Fruit fly (Drosophila melanogaster) whole organism, prepupa: Measurements from ENCODE around the gene Rala.

ENCODE experiments used
- Blimp-1 ChIP-seq: fragments of 200-800 bp; sonication (Bioruptor generic); optimal IDR thresholded peaks from 3 replicates; lab custom pipeline; 2017; ENCODE audit warnings: missing biosample characterization, missing genetic modification characterization, mild to moderate bottlenecking, moderate library complexity, missing genetic modification reagents
- CG10631 ChIP-seq: fragments of 200-800 bp; sonication (Bioruptor generic); optimal IDR thresholded peaks from 2 replicates; lab custom pipeline; 2016; ENCODE audit warnings: missing biosample characterization, missing genetic modification characterization
- CG10669 ChIP-seq: fragments of 200-800 bp; sonication (Bioruptor generic); optimal IDR thresholded peaks from 3 replicates; lab custom pipeline; 2018; ENCODE audit warnings: missing biosample characterization, mild to moderate bottlenecking, missing genetic modification characterization, moderate library complexity
- CG11294 ChIP-seq: fragments of 200-800 bp; sonication (Bioruptor generic); IDR thresholded peaks from 2 replicates; pipeline ENCODE4 v1.3.6; 2022; ENCODE audit warnings: missing biosample characterization, missing genetic modification characterization
- CG11762 ChIP-seq: fragments of 200-800 bp; sonication (Bioruptor generic); optimal IDR thresholded peaks from 3 replicates; lab custom pipeline; 2016; ENCODE audit warnings: missing biosample characterization, missing genetic modification characterization; ENCODE audit not compliant: insufficient read depth
- CG11902 ChIP-seq: fragments of 200-800 bp; sonication (Bioruptor generic); optimal IDR thresholded peaks from 3 replicates; lab custom pipeline; 2016; ENCODE audit warnings: missing biosample characterization, missing genetic modification characterization
- CG15336 ChIP-seq: fragments of 200-800 bp; sonication (Bioruptor generic); IDR thresholded peaks from 2 replicates; pipeline ENCODE4 v1.3.6; 2022; ENCODE audit warnings: missing biosample characterization, missing genetic modification characterization
- CG1621 ChIP-seq: fragments of 200-800 bp; sonication (Bioruptor generic); optimal IDR thresholded peaks from 3 replicates; lab custom pipeline; 2018; ENCODE audit warnings: missing biosample characterization, mild to moderate bottlenecking, missing genetic modification characterization
- CG16779 ChIP-seq: fragments of 200-800 bp; sonication (Bioruptor generic); optimal IDR thresholded peaks from 3 replicates; lab custom pipeline; 2017; ENCODE audit warnings: missing biosample characterization, mild to moderate bottlenecking, missing genetic modification characterization
- CG32006 ChIP-seq: fragments of 200-800 bp; sonication (Bioruptor generic); optimal IDR thresholded peaks from 3 replicates; lab custom pipeline; 2017; ENCODE audit warnings: missing biosample characterization, mild to moderate bottlenecking, missing genetic modification characterization
- CG34406 ChIP-seq: fragments of 200-800 bp; sonication (Bioruptor generic); optimal IDR thresholded peaks from 3 replicates; lab custom pipeline; 2016; ENCODE audit warnings: missing biosample characterization, missing genetic modification characterization
- CG3919 ChIP-seq: fragments of 200-800 bp; sonication (Bioruptor generic); optimal IDR thresholded peaks from 3 replicates; lab custom pipeline; 2016; ENCODE audit warnings: missing biosample characterization, missing genetic modification characterization
- CG4318 ChIP-seq: fragments of 200-800 bp; sonication (Bioruptor generic); optimal IDR thresholded peaks from 3 replicates; lab custom pipeline; 2017; ENCODE audit warnings: missing biosample characterization, mild to moderate bottlenecking, missing genetic modification characterization
- CG6163 ChIP-seq: fragments of 200-800 bp; sonication (Bioruptor generic); IDR thresholded peaks from 3 replicates; pipeline ENCODE4 v1.3.6; 2022; ENCODE audit warnings: missing biosample characterization, missing genetic modification characterization
- CG6808 ChIP-seq: fragments of 200-800 bp; sonication (Bioruptor generic); optimal IDR thresholded peaks from 3 replicates; lab custom pipeline; 2017; ENCODE audit warnings: missing biosample characterization, missing genetic modification characterization, mild to moderate bottlenecking, moderate library complexity, missing genetic modification reagents
- CG6854 ChIP-seq: fragments of 200-800 bp; sonication (Bioruptor generic); optimal IDR thresholded peaks from 2 replicates; lab custom pipeline; 2017; ENCODE audit warnings: missing biosample characterization, mild to moderate bottlenecking, missing genetic modification characterization
- CG7368 ChIP-seq: fragments of 200-800 bp; sonication (Bioruptor generic); optimal IDR thresholded peaks from 3 replicates; lab custom pipeline; 2016; ENCODE audit warnings: missing biosample characterization, missing genetic modification characterization
- CG8119 ChIP-seq: fragments of 200-800 bp; sonication (Bioruptor generic); IDR thresholded peaks from 3 replicates; pipeline ENCODE4 v1.3.6; 2022; ENCODE audit warnings: missing biosample characterization, missing genetic modification characterization
- CG8319 ChIP-seq: fragments of 200-800 bp; sonication (Bioruptor generic); optimal IDR thresholded peaks from 3 replicates; lab custom pipeline; 2016; ENCODE audit warnings: missing biosample characterization, missing genetic modification characterization
- CG8632 ChIP-seq: fragments of 200-800 bp; sonication (Bioruptor generic); optimal IDR thresholded peaks from 3 replicates; lab custom pipeline; 2016; ENCODE audit warnings: missing biosample characterization, missing genetic modification characterization
- CG9139 ChIP-seq: fragments of 200-800 bp; sonication (Bioruptor generic); optimal IDR thresholded peaks from 3 replicates; lab custom pipeline; 2017; ENCODE audit warnings: missing biosample characterization, mild to moderate bottlenecking, missing genetic modification characterization
- Eip75B ChIP-seq: fragments of 200-800 bp; sonication (Bioruptor generic); optimal IDR thresholded peaks from 3 replicates; lab custom pipeline; 2016; ENCODE audit warnings: missing biosample characterization, missing genetic modification characterization
- Ets21C ChIP-seq: fragments of 200-800 bp; sonication (Bioruptor generic); optimal IDR thresholded peaks from 3 replicates; lab custom pipeline; 2016; ENCODE audit warnings: missing biosample characterization, missing genetic modification characterization
- Ets96B ChIP-seq: fragments of 200-800 bp; optimal IDR thresholded peaks from 2 replicates; lab custom pipeline; 2019; ENCODE audit warnings: missing biosample characterization, mild to moderate bottlenecking, missing genetic modification characterization, moderate library complexity
- Gug ChIP-seq: fragments of 200-800 bp; sonication (Bioruptor generic); IDR thresholded peaks from 2 replicates; pipeline ENCODE4 v1.3.6; 2022; ENCODE audit warnings: missing biosample characterization, missing genetic modification characterization
- Hr39 ChIP-seq: fragments of 200-800 bp; sonication (Bioruptor generic); optimal IDR thresholded peaks from 2 replicates; lab custom pipeline; 2016; ENCODE audit warnings: missing biosample characterization, missing genetic modification characterization
- Hr4 ChIP-seq: fragments of 200-800 bp; sonication (Bioruptor generic); optimal IDR thresholded peaks from 3 replicates; lab custom pipeline; 2016; ENCODE audit warnings: missing biosample characterization, missing genetic modification characterization
- Lpt ChIP-seq: fragments of 200-800 bp; sonication (Bioruptor generic); optimal IDR thresholded peaks from 3 replicates; lab custom pipeline; 2016; ENCODE audit warnings: missing biosample characterization, missing genetic modification characterization
- Met ChIP-seq: fragments of 200-800 bp; sonication (Bioruptor generic); optimal IDR thresholded peaks from 3 replicates; lab custom pipeline; 2016; ENCODE audit warnings: missing biosample characterization, missing genetic modification characterization
- OdsH ChIP-seq: fragments of 200-800 bp; sonication (Bioruptor generic); optimal IDR thresholded peaks from 3 replicates; lab custom pipeline; 2016; ENCODE audit warnings: missing biosample characterization, missing genetic modification characterization
- Sox102F ChIP-seq: fragments of 200-800 bp; sonication (Bioruptor generic); optimal IDR thresholded peaks from 2 replicates; lab custom pipeline; 2016; ENCODE audit warnings: missing biosample characterization, mild to moderate bottlenecking, missing genetic modification characterization
- Sox15 ChIP-seq: fragments of 200-800 bp; sonication (Bioruptor generic); optimal IDR thresholded peaks from 3 replicates; lab custom pipeline; 2016; ENCODE audit warnings: missing biosample characterization, missing genetic modification characterization
- achi ChIP-seq: fragments of 200-800 bp; sonication (Bioruptor generic); optimal IDR thresholded peaks from 3 replicates; lab custom pipeline; 2016; ENCODE audit warnings: missing biosample characterization, missing genetic modification characterization
- acj6 ChIP-seq: fragments of 200-800 bp; sonication (Bioruptor generic); optimal IDR thresholded peaks from 3 replicates; lab custom pipeline; 2016; ENCODE audit warnings: missing biosample characterization, missing genetic modification characterization
- cyc ChIP-seq: fragments of 200-800 bp; sonication (Bioruptor generic); optimal IDR thresholded peaks from 3 replicates; lab custom pipeline; 2016; ENCODE audit warnings: missing biosample characterization, missing genetic modification characterization
- dsx ChIP-seq: fragments of 200-800 bp; optimal IDR thresholded peaks from 3 replicates; lab custom pipeline; 2019; ENCODE audit warnings: missing biosample characterization, mild to moderate bottlenecking, missing genetic modification characterization, moderate library complexity; ENCODE audit not compliant: poor library complexity, severe bottlenecking
- eg ChIP-seq: fragments of 200-800 bp; sonication (Bioruptor generic); IDR thresholded peaks from 3 replicates; pipeline ENCODE4 v1.3.6; 2022; ENCODE audit warnings: missing biosample characterization, missing genetic modification characterization
- esn ChIP-seq: fragments of 200-800 bp; sonication (Bioruptor generic); optimal IDR thresholded peaks from 2 replicates; lab custom pipeline; 2016; ENCODE audit warnings: missing biosample characterization, mild to moderate bottlenecking, missing genetic modification characterization, moderate library complexity
- fd59A ChIP-seq: fragments of 200-800 bp; sonication (Bioruptor generic); optimal IDR thresholded peaks from 2 replicates; lab custom pipeline; 2017; ENCODE audit warnings: missing biosample characterization, mild to moderate bottlenecking, missing genetic modification characterization, missing genetic modification reagents
- fd85E ChIP-seq: fragments of 200-800 bp; sonication (Bioruptor generic); optimal IDR thresholded peaks from 3 replicates; lab custom pipeline; 2016; ENCODE audit warnings: missing biosample characterization, missing genetic modification characterization
- lz ChIP-seq: fragments of 200-800 bp; sonication (Bioruptor generic); optimal IDR thresholded peaks from 3 replicates; lab custom pipeline; 2016; ENCODE audit warnings: missing biosample characterization, missing genetic modification characterization
- net ChIP-seq: fragments of 200-800 bp; sonication (Bioruptor generic); optimal IDR thresholded peaks from 3 replicates; lab custom pipeline; 2016; ENCODE audit warnings: missing biosample characterization, missing genetic modification characterization
- pdm3 ChIP-seq: fragments of 200-800 bp; sonication (Bioruptor generic); optimal IDR thresholded peaks from 3 replicates; lab custom pipeline; 2016; ENCODE audit warnings: missing biosample characterization, missing genetic modification characterization
- salr ChIP-seq, 2 experiments: fragments of 200-800 bp; sonication (Bioruptor generic); optimal IDR thresholded peaks; 3 replicates each; lab custom pipeline; 2016 to 2018; ENCODE audit warnings: missing biosample characterization in 2 of 2, missing genetic modification characterization in 2 of 2, mild to moderate bottlenecking in 1 of 2
- spab ChIP-seq: fragments of 200-800 bp; sonication (Bioruptor generic); optimal IDR thresholded peaks from 2 replicates; lab custom pipeline; 2017; ENCODE audit warnings: missing biosample characterization, mild to moderate bottlenecking, missing genetic modification characterization, missing genetic modification reagents
- ss ChIP-seq, 2 experiments: fragments of 200-800 bp; sonication (Bioruptor generic); optimal IDR thresholded peaks; 2 replicates in 1 of 2; 3 replicates in 1 of 2; lab custom pipeline; 2017 to 2018; ENCODE audit warnings: mild to moderate bottlenecking in 2 of 2, missing biosample characterization in 2 of 2, missing genetic modification characterization in 2 of 2, moderate library complexity in 1 of 2
- svp ChIP-seq: fragments of 200-800 bp; sonication (Bioruptor generic); peaks from one replicate; lab custom pipeline; 2016; ENCODE audit warnings: missing biosample characterization, missing genetic modification characterization
- topi ChIP-seq: fragments of 200-800 bp; sonication (Bioruptor generic); optimal IDR thresholded peaks from 3 replicates; lab custom pipeline; 2016; ENCODE audit warnings: missing biosample characterization, missing genetic modification characterization

Gene Rala

dm6 chrX:3740725-3741440 is 21.4 kb upstream of the Rala start (continued):
- TF ChIP-seq CG8319 (GFP tag; lab: Kevin White, UChicago) = no peak
- TF ChIP-seq CG7368 (GFP tag; lab: Kevin White, UChicago) = no peak
- peak; percentile 84 to 85 for TF ChIP-seq ss (GFP tag; optimal IDR thresholded peaks at IDR 0.05; lab: Kevin White, UChicago)
- TF ChIP-seq CG34406 (GFP tag; lab: Kevin White, UChicago) = no peak
- TF ChIP-seq CG15336 (GFP tag; lab: Robert Waterston, UW) = peak; percentile 61
- no peak for TF ChIP-seq CG11902 (GFP tag; lab: Kevin White, UChicago)
- peak; percentile 21 for TF ChIP-seq OdsH (GFP tag; lab: Kevin White, UChicago)
- peak; percentile 31 for TF ChIP-seq Lpt
- TF ChIP-seq Ets96B (tag; lab: Kevin White, UChicago) = peak; percentile 64

DNA sequence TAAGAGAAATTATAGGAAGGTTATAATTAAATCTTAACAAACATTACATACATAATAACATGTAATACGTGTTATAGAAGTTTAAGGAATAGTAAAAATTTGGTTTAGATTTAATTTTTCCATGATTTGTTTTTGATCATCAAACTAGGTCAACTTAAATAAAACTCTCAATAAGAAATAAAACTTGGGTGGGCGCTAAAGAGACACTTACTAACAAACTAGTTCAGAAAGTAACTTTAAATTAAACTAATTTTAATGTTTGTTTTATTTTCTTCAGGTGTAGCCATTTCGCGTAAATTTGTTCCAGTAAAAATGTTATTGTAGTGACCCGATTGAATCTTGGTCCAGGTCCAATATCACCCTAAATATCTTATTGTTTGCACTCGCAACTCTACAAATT is 20.9 kb upstream of the Rala start:
- TF ChIP-seq CG7368 (GFP tag; lab: Kevin White, UChicago) (no peak), fd85E (GFP tag; lab: Kevin White, UChicago) (no peak), net (GFP tag; lab: Kevin White, UChicago) (no peak), acj6 (no peak), spab (GFP tag; lab: Kevin White, UChicago) (no peak), fd59A (GFP tag; lab: Kevin White, UChicago) (no peak), CG9139 (GFP tag; lab: Kevin White, UChicago) (no peak), CG8319 (GFP tag; lab: Kevin White, UChicago) (no peak), CG10669 (GFP tag; lab: Kevin White, UChicago) (no peak), CG6854 (GFP tag; lab: Kevin White, UChicago) (no peak), pdm3 (peak; percentile 6), CG8632 (GFP tag; lab: Kevin White, UChicago) (no peak), CG3919 (GFP tag; lab: Kevin White, UChicago) (no peak), achi (GFP tag; lab: Kevin White, UChicago) (no peak), CG8119 (GFP tag; lab: Robert Waterston, UW) (peak; percentile 59; the same call in 2 of the 3 replicates), CG11762 (GFP tag; lab: Kevin White, UChicago) (no peak), CG6808 (GFP tag; lab: Kevin White, UChicago) (no peak), svp (GFP tag; lab: Kevin White, UChicago) (no peak), CG16779 (no peak), dsx (GFP tag; lab: Kevin White, UChicago) (no peak), Hr39 (GFP tag; lab: Kevin White, UChicago) (no peak), eg (GFP tag; lab: Robert Waterston, UW) (peak; percentile 74), Blimp-1 (GFP tag; lab: Kevin White, UChicago) (no peak), CG32006 (GFP tag; lab: Kevin White, UChicago) (peak; percentile 77), esn (GFP tag; lab: Kevin White, UChicago) (no peak), Hr4 (peak; percentile 78), CG6163 (peak; percentile 15; the same call in 1 of the 3 replicates), Sox15 (GFP tag; lab: Kevin White, UChicago) (no peak), Eip75B (GFP tag; lab: Kevin White, UChicago) (peak; percentile 7), cyc (no peak), CG34406 (GFP tag; lab: Kevin White, UChicago) (peak; percentile 38), Met (GFP tag; lab: Kevin White, UChicago) (peak; percentile 16), lz (GFP tag; lab: Kevin White, UChicago) (no peak), CG11294 (GFP tag; lab: Robert Waterston, UW) (no peak), CG11902 (GFP tag; lab: Kevin White, UChicago) (no peak), CG4318 (GFP tag; lab: Kevin White, UChicago) (peak; percentile 59), Ets96B (tag; lab: Kevin White, UChicago) (no peak), topi (GFP tag; lab: Kevin White, UChicago) (peak; percentile 13), salr (GFP tag; optimal IDR thresholded peaks at IDR 0.05; lab: Kevin White, UChicago) (no peak), CG1621 (tag; lab: Kevin White, UChicago) (no peak), Ets21C (GFP tag; lab: Kevin White, UChicago) (no peak), ss (GFP tag; optimal IDR thresholded peaks at IDR 0.05; lab: Kevin White, UChicago) (no peak), CG10631 (peak; percentile 28), Sox102F (GFP tag; lab: Kevin White, UChicago) (no peak), Gug (GFP tag; lab: Robert Waterston, UW) (no peak)
